Worm (Caenorhabditis elegans): ENCODE results near the gene Y69A2AR.18.

ce11 chrIV:2507824-2508223 is 12.3 kb downstream of the Y69A2AR.18 start, which contains the start of gene Y69A2AR.22:
- TF ChIP-seq ceh-82 (tag; optimal IDR thresholded peaks at IDR 0.05) (no peak), egl-43 (GFP tag; IDR thresholded peaks at IDR 0.05) (no peak), ama-1 (optimal IDR thresholded peaks at IDR 0.05) (no peak)
